Fruit fly (Drosophila melanogaster): Measurements from ENCODE around the gene CheA75a.

Gene CheA75a

DNA sequence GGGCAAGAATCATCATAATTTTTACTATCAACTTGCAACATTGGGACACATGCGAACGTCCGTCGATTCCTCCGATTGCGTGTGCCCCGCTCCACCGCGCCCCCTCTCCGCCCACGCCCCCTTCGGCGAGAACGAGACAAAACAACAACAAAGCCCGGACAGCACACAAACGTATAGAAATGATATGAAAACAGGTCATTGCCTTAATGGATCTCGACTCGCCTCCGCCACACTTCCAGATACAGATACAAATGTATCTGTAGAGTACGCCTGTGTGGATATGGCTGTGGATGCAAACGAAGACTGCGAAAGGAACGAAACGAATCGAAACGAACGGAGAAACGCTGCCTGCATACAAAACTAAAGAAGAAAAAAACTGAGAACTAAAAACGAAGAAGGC, 8.2 kb upstream of the CheA75a start:
- TF ChIP-seq Myc (optimal IDR thresholded peaks at IDR 0.05) (no peak), ttk (optimal IDR thresholded peaks at IDR 0.05) (no peak)

DNA sequence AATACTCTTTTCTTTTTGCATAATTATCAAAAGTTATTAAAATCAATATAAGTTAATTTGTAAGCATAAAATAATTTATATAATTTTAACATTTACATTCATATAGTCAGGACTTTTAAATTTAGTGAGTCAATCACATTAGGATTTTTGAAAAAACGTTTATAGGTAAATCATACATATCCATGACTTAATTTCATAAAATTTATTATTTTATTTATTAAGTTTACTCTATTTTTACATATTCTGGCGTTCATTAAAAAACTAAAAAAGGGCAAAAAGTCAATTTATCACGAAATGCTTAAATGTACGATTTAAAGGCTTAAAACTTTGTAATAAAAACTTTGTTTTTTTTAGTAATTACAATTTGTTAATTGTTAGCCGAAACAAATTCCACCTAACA, 7.7 kb upstream of the CheA75a start:
- no peak for TF ChIP-seq Myc (optimal IDR thresholded peaks at IDR 0.05)
- no peak for TF ChIP-seq Sin3A (optimal IDR thresholded peaks at IDR 0.05)
- no peak for TF ChIP-seq h (optimal IDR thresholded peaks at IDR 0.05)
- TF ChIP-seq psq (optimal IDR thresholded peaks at IDR 0.05), result no peak
- TF ChIP-seq ttk (optimal IDR thresholded peaks at IDR 0.05), result no peak
- TF ChIP-seq insv (optimal IDR thresholded peaks at IDR 0.05), result no peak

DNA sequence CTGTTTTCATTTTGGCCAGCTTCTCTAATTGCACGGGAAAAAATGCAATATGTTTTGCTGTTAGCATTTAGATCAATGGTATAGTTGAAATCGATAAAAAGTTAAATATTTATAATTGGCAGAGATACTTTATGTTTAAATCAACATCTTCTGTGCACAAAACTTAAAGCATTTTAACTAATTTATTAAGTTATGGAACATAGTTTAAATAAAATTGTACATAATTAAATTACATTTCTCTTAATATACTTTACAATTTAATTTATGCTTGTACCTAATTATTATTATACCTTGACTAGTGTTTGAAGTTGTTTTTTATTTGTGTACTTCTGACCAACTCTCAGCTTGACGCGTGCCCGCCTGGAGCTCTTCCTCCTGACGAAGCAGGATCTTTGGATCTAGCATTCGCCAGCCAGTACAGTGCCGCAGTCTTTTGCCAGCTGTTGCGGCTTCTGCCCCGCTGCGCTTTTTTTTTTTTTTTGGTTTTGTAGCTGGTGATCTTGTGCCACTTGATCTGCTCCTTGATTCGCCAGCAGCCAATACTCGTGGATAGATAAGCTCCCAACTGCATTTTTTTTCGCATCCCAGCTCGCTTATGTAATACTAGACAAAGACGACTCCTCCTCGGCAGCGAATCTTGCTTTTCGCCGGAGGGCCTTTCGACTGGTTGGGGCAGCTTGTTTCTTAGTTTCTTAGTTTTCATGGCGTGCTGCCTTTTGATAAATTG, 6.7 kb upstream of the CheA75a start:
- TF ChIP-seq insv (optimal IDR thresholded peaks at IDR 0.05) (no peak), Sin3A (optimal IDR thresholded peaks at IDR 0.05) (no peak), psq (optimal IDR thresholded peaks at IDR 0.05) (no peak), ttk (optimal IDR thresholded peaks at IDR 0.05) (no peak), h (optimal IDR thresholded peaks at IDR 0.05) (no peak), Myc (optimal IDR thresholded peaks at IDR 0.05) (no peak)

DNA sequence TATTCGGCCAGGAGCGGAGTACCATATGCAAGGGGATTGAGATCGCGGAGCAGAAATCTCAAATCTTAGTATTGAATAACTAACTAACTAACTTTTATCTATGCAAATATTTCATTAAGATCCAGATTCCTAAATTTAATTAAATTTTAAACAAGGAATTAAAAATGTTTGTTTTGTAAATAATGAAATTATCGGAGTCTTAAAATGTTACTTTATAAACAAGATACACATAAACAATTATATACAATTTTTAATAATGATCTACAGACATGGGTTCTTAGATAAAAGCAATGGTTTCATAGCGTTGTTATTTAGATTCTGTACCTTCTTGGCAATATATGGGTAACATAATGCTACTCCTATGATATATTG, 6.2 kb upstream of the CheA75a start:
- TF ChIP-seq psq (optimal IDR thresholded peaks at IDR 0.05) (no peak), Myc (optimal IDR thresholded peaks at IDR 0.05) (no peak), ttk (optimal IDR thresholded peaks at IDR 0.05) (no peak), h (optimal IDR thresholded peaks at IDR 0.05) (no peak)

DNA sequence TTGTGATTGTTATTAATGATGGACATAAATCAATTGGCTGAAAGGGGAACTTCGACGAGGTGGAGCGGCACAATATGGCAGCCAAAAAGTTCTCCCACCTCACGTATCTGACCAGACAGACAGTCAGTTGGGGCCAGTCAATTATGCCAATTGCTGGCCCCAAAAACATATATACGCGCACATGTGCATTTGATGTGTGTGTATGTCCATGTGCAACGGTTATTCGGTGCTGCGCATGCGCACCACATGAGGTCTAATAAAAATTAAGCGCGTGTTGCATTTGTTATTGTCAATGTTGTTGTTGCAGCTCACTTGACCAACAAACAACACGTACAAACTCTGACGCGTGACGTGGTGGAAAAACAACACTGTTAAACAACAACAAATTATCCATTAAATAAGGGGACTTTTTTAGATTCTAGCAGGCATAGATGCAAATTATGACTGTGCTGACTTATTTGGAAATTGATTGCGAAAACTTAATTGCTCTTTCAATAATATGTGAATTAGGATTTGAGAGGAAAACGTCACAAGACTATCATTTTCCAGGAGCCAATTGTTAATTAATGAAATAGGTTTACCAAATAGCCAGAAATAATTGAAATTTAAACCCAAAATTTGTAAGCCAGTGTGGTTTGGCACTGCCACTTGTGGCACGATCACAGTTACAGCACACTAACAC, 3.6 kb upstream of the CheA75a start:
- no peak for TF ChIP-seq Sin3A (optimal IDR thresholded peaks at IDR 0.05)
- no peak for TF ChIP-seq h (optimal IDR thresholded peaks at IDR 0.05)
- TF ChIP-seq insv (optimal IDR thresholded peaks at IDR 0.05), result no peak
- no peak for TF ChIP-seq Myc (optimal IDR thresholded peaks at IDR 0.05)
- no peak for TF ChIP-seq psq (optimal IDR thresholded peaks at IDR 0.05)
- TF ChIP-seq ttk (optimal IDR thresholded peaks at IDR 0.05), result no peak

DNA sequence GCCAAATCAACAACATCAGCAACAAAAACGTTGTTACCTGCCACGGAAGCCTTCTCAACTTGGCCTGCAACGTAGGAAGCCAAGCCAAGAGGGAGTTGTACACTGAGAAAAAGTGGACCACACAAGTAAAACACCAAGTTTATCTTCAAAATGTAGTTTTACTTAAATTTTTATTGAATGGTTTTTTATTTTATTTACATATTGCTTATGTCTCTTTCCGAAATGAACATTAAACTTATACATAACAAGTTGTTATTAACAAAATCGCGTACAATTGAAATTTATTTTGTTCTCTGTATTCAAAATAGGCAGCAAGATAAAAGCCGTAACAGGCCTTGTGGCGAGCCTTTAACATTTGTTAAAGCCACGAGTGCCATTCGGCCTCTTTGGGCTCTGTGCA, 3.1 kb upstream of the CheA75a start:
- TF ChIP-seq ttk (optimal IDR thresholded peaks at IDR 0.05) (no peak), Sin3A (optimal IDR thresholded peaks at IDR 0.05) (no peak), psq (optimal IDR thresholded peaks at IDR 0.05) (no peak), insv (optimal IDR thresholded peaks at IDR 0.05) (no peak), h (optimal IDR thresholded peaks at IDR 0.05) (no peak), Myc (optimal IDR thresholded peaks at IDR 0.05) (no peak)

DNA sequence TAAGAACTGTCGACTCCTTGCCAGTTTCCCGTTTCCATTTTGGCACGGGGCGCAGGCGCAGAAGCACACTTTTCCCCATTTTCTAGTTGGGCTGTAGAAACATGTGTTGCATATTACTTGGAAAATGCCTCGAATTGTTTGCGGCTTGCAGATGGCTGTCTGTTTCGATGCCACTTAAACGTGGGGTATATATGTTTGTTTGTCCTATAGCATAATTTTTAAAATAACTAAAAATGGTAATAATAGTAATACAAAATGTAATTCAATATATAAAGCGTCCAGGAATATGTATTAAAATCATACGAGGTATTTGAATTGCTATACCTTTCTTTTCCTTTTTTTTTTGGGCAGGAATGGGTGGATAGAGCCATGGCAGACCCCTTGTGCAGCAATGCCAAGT, 1.2 kb upstream of the CheA75a start:
- no peak for TF ChIP-seq Sin3A (optimal IDR thresholded peaks at IDR 0.05)

DNA sequence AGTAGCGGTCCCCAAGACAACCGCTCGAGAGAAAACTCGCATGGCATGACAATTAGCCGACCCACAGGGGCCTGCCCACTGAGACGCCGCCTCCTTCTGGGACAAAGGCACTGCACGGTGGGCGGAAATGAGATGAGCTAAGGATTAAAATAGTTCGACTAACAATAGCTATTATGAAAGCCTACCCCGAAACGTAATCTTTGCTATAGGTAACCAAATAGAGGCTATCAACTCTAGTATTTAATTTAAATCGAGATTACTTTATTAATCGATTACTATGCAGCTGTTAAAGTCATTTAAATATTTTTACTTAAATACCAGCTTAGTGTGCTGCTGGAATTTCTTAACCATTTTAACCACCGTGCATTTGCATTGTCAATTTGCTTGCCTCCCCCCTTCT, 5.1 kb downstream of the CheA75a start:
- TF ChIP-seq psq (optimal IDR thresholded peaks at IDR 0.05) (no peak), Sin3A (optimal IDR thresholded peaks at IDR 0.05) (no peak), Myc (optimal IDR thresholded peaks at IDR 0.05) (no peak), h (optimal IDR thresholded peaks at IDR 0.05) (no peak), ttk (optimal IDR thresholded peaks at IDR 0.05) (no peak), insv (optimal IDR thresholded peaks at IDR 0.05) (no peak)

DNA sequence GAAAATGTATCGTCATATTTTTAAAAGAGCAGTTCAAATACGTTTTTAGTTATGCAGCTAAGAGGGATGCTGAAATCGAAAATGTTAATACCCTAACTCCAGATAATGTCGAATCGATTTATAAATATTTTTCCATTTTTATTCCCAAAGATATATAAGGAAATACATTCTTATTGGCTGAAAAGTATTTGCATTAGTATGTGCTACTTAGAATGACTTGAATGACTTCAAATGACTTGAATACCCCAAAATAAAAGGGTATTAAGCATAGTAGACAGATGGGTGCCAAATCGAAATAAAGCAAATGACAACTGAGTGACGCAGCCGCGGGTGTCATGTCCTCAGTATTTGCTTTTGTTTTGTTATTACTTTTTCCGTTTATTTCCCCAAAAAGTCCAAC, 6.9 kb downstream of the CheA75a start:
- no peak for TF ChIP-seq psq (optimal IDR thresholded peaks at IDR 0.05)
- no peak for TF ChIP-seq Myc (optimal IDR thresholded peaks at IDR 0.05)
- TF ChIP-seq insv (optimal IDR thresholded peaks at IDR 0.05), result no peak
- no peak for TF ChIP-seq h (optimal IDR thresholded peaks at IDR 0.05)
- TF ChIP-seq Sin3A (optimal IDR thresholded peaks at IDR 0.05), result no peak
- no peak for TF ChIP-seq ttk (optimal IDR thresholded peaks at IDR 0.05)

DNA sequence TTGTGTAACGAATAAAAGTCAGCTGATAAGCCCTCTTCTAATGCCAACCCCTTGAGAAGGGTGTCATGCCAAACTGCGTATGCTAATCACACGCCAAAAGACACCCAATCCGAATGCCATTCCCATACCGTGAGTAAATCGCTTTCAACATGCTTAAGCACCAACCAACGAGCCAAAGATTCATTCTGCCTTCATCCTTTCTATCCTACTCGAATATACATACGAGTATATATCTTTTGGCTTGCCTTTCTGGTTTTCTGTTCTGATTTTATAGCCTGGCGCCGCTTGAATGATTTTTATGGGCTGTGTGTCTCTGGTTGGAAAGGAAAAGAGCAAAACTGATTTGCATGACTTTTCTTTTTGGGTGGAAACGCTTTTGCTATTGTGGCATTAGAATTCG, 13.7 kb downstream of the CheA75a start:
- no peak for TF ChIP-seq h (optimal IDR thresholded peaks at IDR 0.05)
- TF ChIP-seq psq (optimal IDR thresholded peaks at IDR 0.05), result no peak
- no peak for TF ChIP-seq Myc (optimal IDR thresholded peaks at IDR 0.05)
- no peak for TF ChIP-seq Sin3A (optimal IDR thresholded peaks at IDR 0.05)

DNA sequence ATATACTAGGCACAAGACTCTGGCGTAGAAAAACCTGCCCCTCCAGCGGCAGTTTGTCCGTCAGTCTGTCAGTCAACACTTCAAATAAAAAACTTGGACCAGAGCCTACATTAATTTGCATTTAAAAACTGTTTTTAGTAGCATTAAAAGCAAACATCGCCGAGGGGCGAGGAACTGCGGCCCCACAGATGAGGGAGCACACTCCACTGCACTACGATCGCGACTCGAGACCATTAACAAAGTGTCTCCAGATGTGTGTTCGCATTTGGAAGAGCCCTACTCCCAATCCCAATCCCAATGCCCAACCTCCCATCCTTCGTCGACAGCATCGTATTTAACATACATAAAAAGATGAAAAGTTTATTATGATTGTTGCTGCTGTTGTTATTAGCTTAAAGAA, 14.6 kb downstream of the CheA75a start:
- no peak for TF ChIP-seq Sin3A (optimal IDR thresholded peaks at IDR 0.05)
- no peak for TF ChIP-seq ttk (optimal IDR thresholded peaks at IDR 0.05)
- TF ChIP-seq Myc (optimal IDR thresholded peaks at IDR 0.05), result no peak
- TF ChIP-seq h (optimal IDR thresholded peaks at IDR 0.05), result no peak
- no peak for TF ChIP-seq insv (optimal IDR thresholded peaks at IDR 0.05)
- TF ChIP-seq psq (optimal IDR thresholded peaks at IDR 0.05), result no peak

DNA sequence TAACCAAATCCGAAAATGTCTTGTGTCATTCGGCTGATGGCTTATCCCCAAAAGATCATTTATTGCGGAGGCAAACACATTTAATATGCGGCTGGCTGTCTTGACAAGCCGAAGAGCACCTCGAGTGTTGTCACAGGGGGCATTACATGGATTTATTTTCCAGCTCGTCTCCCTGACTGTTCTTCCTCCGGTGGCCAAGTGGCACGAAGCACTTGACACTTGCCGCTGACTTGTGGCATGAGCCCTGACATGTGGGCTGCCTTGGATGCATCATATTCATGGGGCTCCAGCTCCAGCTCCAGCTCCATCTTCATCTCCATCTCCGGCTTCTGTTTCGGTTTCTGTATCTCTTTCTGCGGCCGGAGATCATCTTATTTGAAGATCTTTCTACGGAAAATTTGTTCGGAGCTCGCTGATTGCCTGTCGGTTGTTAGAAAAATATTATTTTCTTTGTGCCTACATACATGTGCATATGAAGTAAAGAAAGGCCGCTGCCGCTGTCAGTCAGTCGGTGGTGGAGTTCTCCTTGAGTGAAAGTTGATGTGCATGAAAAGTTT, 16.3 kb downstream of the CheA75a start:
- no peak for TF ChIP-seq h (optimal IDR thresholded peaks at IDR 0.05)
- no peak for TF ChIP-seq Sin3A (optimal IDR thresholded peaks at IDR 0.05)
- no peak for TF ChIP-seq ttk (optimal IDR thresholded peaks at IDR 0.05)
- TF ChIP-seq psq (optimal IDR thresholded peaks at IDR 0.05), result no peak
- no peak for TF ChIP-seq Myc (optimal IDR thresholded peaks at IDR 0.05)
- TF ChIP-seq insv (optimal IDR thresholded peaks at IDR 0.05), result no peak

DNA sequence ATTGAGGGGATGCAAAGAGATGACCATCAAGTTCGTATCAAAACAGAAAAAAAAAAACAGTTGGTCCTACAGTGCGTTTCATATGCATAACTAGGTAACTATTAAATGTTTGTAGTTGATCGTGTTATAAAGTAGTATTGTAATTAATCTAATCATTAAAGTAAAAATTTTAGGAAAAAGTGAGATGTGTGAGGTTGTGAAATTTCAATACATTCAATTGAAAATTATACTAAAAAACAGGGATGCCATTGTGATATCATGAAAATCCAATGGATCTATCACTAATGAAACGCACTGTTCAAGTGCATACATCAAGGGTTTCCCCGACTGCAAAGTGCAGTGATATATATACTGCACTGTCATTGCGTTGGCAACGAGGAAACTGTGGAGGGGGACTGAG, 19.0 kb downstream of the CheA75a start:
- TF ChIP-seq Sin3A (optimal IDR thresholded peaks at IDR 0.05) (no peak), Myc (optimal IDR thresholded peaks at IDR 0.05) (no peak), h (optimal IDR thresholded peaks at IDR 0.05) (no peak), ttk (optimal IDR thresholded peaks at IDR 0.05) (no peak), psq (optimal IDR thresholded peaks at IDR 0.05) (no peak), insv (optimal IDR thresholded peaks at IDR 0.05) (no peak)

All from Kc167 (cell line).